Worm (Caenorhabditis elegans): ENCODE data around the gene ttr-47.

Gene ttr-47

ce11 chrV:8956387-8957095 lies 33.7 kb downstream of the ttr-47 start, which contains the start of gene ttc-17:
TSS of gene ttc-17 (plus strand) at chrV:8957045.
- TF ChIP-seq him-1 (tag; optimal IDR thresholded peaks at IDR 0.05) (no peak), W03F9.2 (tag; optimal IDR thresholded peaks at IDR 0.05) (no peak), dao-5 (tag; optimal IDR thresholded peaks at IDR 0.05) (no peak)

ce11 chrV:8964055-8964758 lies 41.3 kb downstream of the ttr-47 start, which contains the start of gene nhr-44:
TSS of gene nhr-44 (minus strand) at chrV:8964105.
- TF ChIP-seq W03F9.2 (tag; optimal IDR thresholded peaks at IDR 0.05) (no peak), him-1 (tag; optimal IDR thresholded peaks at IDR 0.05) (no peak), dao-5 (tag; optimal IDR thresholded peaks at IDR 0.05) (no peak)

ce11 chrV:8966086-8966485 lies 43.2 kb downstream of the ttr-47 start, which contains the start of gene nhr-219:
TSS of gene nhr-219 (minus strand) at chrV:8966186.
- TF ChIP-seq dao-5 (tag; optimal IDR thresholded peaks at IDR 0.05) (no peak), him-1 (tag; optimal IDR thresholded peaks at IDR 0.05) (no peak), W03F9.2 (tag; optimal IDR thresholded peaks at IDR 0.05) (no peak)

- TF ChIP-seq him-1 (tag; optimal IDR thresholded peaks at IDR 0.05), result no peak
- no peak for TF ChIP-seq dao-5 (tag; optimal IDR thresholded peaks at IDR 0.05)
- no peak for TF ChIP-seq W03F9.2 (tag; optimal IDR thresholded peaks at IDR 0.05)
Observed at ce11 chrV:8972271-8972670, 49.4 kb downstream of the ttr-47 start, which contains the start of gene nhr-195. TSS of gene nhr-195 (minus strand) at chrV:8972371.

Data from whole organism, L4/young adult.